Worm (Caenorhabditis elegans) whole organism, midembryonic: ENCODE measurements around the gene K04C2.7.

Experiments used
- T22C8.4 ChIP-seq: fragments of 200-800 bp; sonication (Bioruptor generic); IDR thresholded peaks from 2 replicates; pipeline ENCODE4 v1.3.6; 2022; ENCODE audit warnings: missing genetic modification characterization, missing compliant biosample characterization
- cog-1 ChIP-seq: sonication (generic microtip); optimal IDR thresholded peaks from 2 replicates; lab custom pipeline; 2016; ENCODE audit warnings: missing genetic modification characterization, missing compliant biosample characterization
- flt-1 ChIP-seq: fragments of 200-800 bp; sonication (Bioruptor generic); IDR thresholded peaks from 2 replicates; pipeline ENCODE4 v1.3.6; 2022; ENCODE audit warnings: missing genetic modification characterization, missing compliant biosample characterization
- klf-2 ChIP-seq: fragments of 200-800 bp; sonication (Bioruptor generic); conservative IDR thresholded peaks from 2 replicates; pipeline ENCODE4 v1.3.6; 2022; ENCODE audit warnings: missing genetic modification reagents, missing genetic modification characterization, missing compliant biosample characterization
- med-1 ChIP-seq: sonication (generic microtip); optimal IDR thresholded peaks from 2 replicates; lab custom pipeline; 2017; ENCODE audit warnings: missing genetic modification characterization, mild to moderate bottlenecking, missing compliant biosample characterization, antibody characterized with exemption, missing genetic modification reagents; ENCODE audit not compliant: insufficient read depth
- ref-1 ChIP-seq: fragments of 200-800 bp; sonication (Bioruptor generic); conservative IDR thresholded peaks from 2 replicates; pipeline ENCODE4 v1.3.6; 2022; ENCODE audit warnings: missing genetic modification reagents, missing genetic modification characterization, missing compliant biosample characterization
- tab-1 ChIP-seq: fragments of 200-800 bp; sonication (Bioruptor generic); IDR thresholded peaks from 2 replicates; pipeline ENCODE4 v1.3.6; 2022; ENCODE audit warnings: missing genetic modification characterization, missing compliant biosample characterization
- ztf-23 ChIP-seq: fragments of 200-800 bp; sonication (Bioruptor generic); IDR thresholded peaks from 2 replicates; pipeline ENCODE4 v1.3.6; 2022; ENCODE audit warnings: missing genetic modification reagents, missing genetic modification characterization, missing compliant biosample characterization
- ztf-29 ChIP-seq: fragments of 200-800 bp; sonication (Bioruptor generic); IDR thresholded peaks from 2 replicates; pipeline ENCODE4 v1.3.6; 2022; ENCODE audit warnings: missing genetic modification reagents, missing genetic modification characterization, missing compliant biosample characterization

K04C2.7 gene

DNA sequence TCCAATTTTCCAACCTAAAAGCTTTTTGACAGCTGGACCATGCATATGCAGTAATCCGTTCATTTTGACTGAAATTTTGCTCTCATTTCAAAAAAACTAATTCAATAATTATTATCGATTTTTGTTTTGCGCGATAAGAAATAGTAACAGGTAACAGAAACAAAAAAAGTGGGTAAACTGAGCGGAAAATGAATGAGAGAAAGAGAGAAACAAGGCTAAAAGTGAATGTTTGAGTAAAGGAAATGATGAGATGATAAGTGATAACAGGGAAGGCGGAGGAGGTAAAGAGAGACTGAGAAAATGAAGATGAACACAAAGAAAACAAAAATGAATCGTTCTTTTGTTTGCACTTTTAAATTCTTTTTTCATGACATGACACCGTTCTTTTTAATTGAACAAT lies 17.0 kb upstream of the K04C2.7 start, which contains the start of gene sma-3:
Gene sma-3, minus strand, starts transcription at position 68 of the 400 bp plus-strand sequence.
- TF ChIP-seq med-1 (GFP tag; lab: Kevin White, UChicago), result no peak
- no peak for TF ChIP-seq ztf-23 (GFP tag; lab: Robert Waterston, UW)
- no peak for TF ChIP-seq cog-1 (tag; lab: Kevin White, UChicago)
- TF ChIP-seq ztf-29 (GFP tag; lab: Robert Waterston, UW), result no peak
- TF ChIP-seq flt-1, result no peak
- TF ChIP-seq tab-1, result no peak
- no peak for TF ChIP-seq T22C8.4
- TF ChIP-seq ref-1 (GFP tag; lab: Robert Waterston, UW), result no peak
- TF ChIP-seq klf-2 (GFP tag; lab: Robert Waterston, UW), result no peak

ce11 chrIII:6869268-6869667 lies 11.6 kb upstream of the K04C2.7 start, which contains the start of the genes cra-1 and kbp-1:
TSS of gene cra-1 (minus strand) at chrIII:6869460.
TSS of gene kbp-1 (plus strand) at chrIII:6869633.
- TF ChIP-seq ztf-23 (GFP tag; lab: Robert Waterston, UW), result no peak
- no peak for TF ChIP-seq T22C8.4
- no peak for TF ChIP-seq med-1 (GFP tag; lab: Kevin White, UChicago)
- no peak for TF ChIP-seq ref-1 (GFP tag; lab: Robert Waterston, UW)
- no peak for TF ChIP-seq klf-2 (GFP tag; lab: Robert Waterston, UW)
- TF ChIP-seq ztf-29 (GFP tag; lab: Robert Waterston, UW), result no peak
- TF ChIP-seq flt-1, result no peak
- no peak for TF ChIP-seq tab-1
- TF ChIP-seq cog-1 (tag; lab: Kevin White, UChicago), result no peak

DNA sequence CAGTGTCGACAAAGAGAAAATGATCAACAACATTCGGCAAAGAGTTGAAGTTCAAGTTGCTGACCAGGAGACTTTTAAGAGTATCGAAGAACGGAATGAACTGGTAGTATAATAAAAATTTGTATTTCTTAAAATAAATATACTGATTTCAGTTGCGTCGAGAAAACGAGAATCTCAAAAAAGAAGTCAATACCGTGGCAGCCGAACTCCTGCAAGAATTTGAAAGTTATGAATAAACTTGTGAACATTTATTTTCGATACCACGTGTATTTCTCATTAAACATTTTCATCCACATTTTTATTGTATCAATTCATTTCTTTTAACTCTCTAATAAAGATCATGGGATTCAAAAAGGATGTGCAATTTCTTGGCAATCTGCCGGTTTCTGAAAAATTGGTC lies 10.9 kb upstream of the K04C2.7 start, which contains the start of gene K04C2.8:
Gene K04C2.8, plus strand, starts transcription at position 301 of the 400 bp plus-strand sequence.
- TF ChIP-seq ztf-29 (GFP tag; lab: Robert Waterston, UW) (no peak), ztf-23 (GFP tag; lab: Robert Waterston, UW) (no peak), flt-1 (no peak), T22C8.4 (no peak), med-1 (GFP tag; lab: Kevin White, UChicago) (no peak), tab-1 (no peak), klf-2 (GFP tag; lab: Robert Waterston, UW) (no peak), cog-1 (tag; lab: Kevin White, UChicago) (no peak), ref-1 (GFP tag; lab: Robert Waterston, UW) (no peak)

DNA sequence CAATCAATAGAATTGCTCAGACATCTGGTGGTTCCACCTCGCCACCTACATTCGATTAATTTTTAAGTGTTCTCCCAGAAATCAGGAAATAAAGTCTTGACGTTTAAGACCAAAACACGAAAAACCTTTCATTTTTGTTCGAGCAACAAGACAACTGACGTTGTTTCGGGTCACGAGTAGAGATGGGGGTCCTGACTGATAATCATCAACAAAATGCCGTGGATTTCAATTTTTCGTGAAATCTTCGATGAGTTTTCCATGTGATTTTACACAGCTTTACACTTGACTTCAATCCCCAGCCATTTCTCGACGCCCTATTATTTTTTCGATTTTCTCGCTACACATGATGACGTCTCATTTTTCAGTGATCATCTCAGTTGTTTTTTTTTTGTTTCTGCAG lies 9.8 kb upstream of the K04C2.7 start:
- TF ChIP-seq T22C8.4, result no peak
- TF ChIP-seq tab-1, result no peak
- TF ChIP-seq klf-2 (GFP tag; lab: Robert Waterston, UW), result no peak
- TF ChIP-seq ztf-23 (GFP tag; lab: Robert Waterston, UW), result no peak
- TF ChIP-seq med-1 (GFP tag; lab: Kevin White, UChicago), result no peak
- no peak for TF ChIP-seq ztf-29 (GFP tag; lab: Robert Waterston, UW)
- no peak for TF ChIP-seq cog-1 (tag; lab: Kevin White, UChicago)
- TF ChIP-seq flt-1, result no peak
- TF ChIP-seq ref-1 (GFP tag; lab: Robert Waterston, UW), result no peak

DNA sequence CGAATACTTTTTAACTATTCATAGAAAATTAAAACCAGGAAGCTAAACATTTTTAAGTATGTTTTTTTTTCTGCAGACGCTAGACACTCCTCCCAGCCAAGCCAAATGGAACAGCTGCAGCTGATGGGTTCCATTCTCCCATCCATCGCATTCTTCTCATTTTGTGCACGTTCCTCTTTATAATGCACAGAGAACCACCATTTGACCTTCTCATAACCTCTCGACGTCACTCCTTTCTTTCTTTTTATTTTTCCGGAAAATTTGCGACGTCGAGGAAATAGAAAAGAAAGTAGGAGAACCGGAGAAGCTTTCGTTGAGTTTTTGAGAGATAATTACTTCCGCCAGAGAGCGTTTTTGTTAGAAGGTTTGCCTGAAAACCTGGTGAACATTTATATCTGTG lies 9.2 kb upstream of the K04C2.7 start:
- no peak for TF ChIP-seq med-1 (GFP tag; lab: Kevin White, UChicago)
- no peak for TF ChIP-seq ztf-23 (GFP tag; lab: Robert Waterston, UW)
- TF ChIP-seq flt-1, result no peak
- no peak for TF ChIP-seq klf-2 (GFP tag; lab: Robert Waterston, UW)
- TF ChIP-seq ztf-29 (GFP tag; lab: Robert Waterston, UW), result no peak
- TF ChIP-seq T22C8.4, result no peak
- no peak for TF ChIP-seq tab-1
- no peak for TF ChIP-seq ref-1 (GFP tag; lab: Robert Waterston, UW)

DNA sequence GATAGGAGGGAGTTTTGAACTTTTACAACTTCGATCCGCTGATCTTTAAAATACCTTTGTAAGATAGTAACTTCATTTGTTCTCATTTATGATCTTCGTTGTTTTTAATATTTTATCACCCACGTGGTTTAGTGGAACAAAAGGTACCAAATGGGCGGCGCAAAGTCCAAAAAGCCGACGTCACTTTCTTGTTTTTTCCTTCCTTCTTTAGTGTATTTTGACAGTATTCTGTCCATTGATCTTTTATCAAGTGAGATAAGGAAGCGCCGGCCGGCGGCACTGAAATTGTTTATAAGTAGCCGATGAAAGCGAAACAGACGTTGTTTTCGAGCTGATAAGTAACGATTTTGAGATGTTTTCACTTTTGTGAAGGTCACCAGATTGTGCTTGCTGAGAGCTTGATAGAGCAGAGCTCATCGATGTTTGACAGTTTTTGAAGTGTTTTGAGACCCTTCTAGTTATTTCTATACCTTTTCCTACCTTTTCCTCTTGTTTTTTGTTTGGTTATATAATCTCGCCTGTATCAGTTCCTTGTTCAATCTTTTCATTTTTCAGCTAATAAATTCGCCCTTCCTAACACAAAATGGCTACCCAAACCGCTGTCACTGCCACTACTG lies 8.3 kb upstream of the K04C2.7 start, which contains the start of gene K04C2.3:
Gene K04C2.3, plus strand, starts transcription at position 556 of the 617 bp plus-strand sequence.
- TF ChIP-seq ztf-23 (GFP tag; lab: Robert Waterston, UW) (no peak), cog-1 (tag; lab: Kevin White, UChicago) (no peak), flt-1 (no peak), med-1 (GFP tag; lab: Kevin White, UChicago) (no peak), klf-2 (GFP tag; lab: Robert Waterston, UW) (no peak), T22C8.4 (no peak), ztf-29 (GFP tag; lab: Robert Waterston, UW) (no peak), tab-1 (no peak), ref-1 (GFP tag; lab: Robert Waterston, UW) (no peak)

DNA sequence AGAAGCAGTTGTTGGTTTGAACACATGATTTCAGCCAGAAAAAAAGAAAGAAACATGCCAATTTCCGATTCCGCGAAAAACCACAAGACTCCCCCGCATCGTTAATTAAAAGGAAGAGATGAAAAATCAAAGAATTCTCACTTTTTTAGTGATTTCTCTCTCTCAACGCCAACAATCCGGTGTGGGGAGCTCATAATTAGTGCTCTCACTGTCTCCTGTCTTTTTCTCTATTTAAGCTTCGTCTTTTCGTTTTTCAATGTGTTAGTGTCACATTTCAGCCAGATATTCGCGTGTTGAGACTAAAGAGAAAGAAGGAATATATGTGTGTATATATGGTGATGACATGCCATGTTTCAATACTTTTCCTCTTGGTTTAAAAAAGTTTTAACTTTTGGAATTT lies 7.2 kb upstream of the K04C2.7 start:
- TF ChIP-seq med-1 (GFP tag; lab: Kevin White, UChicago), result no peak
- no peak for TF ChIP-seq ref-1 (GFP tag; lab: Robert Waterston, UW)
- TF ChIP-seq tab-1, result no peak
- TF ChIP-seq klf-2 (GFP tag; lab: Robert Waterston, UW), result no peak
- TF ChIP-seq flt-1, result no peak
- TF ChIP-seq T22C8.4, result no peak
- TF ChIP-seq ztf-23 (GFP tag; lab: Robert Waterston, UW), result no peak
- TF ChIP-seq cog-1 (tag; lab: Kevin White, UChicago), result no peak
- no peak for TF ChIP-seq ztf-29 (GFP tag; lab: Robert Waterston, UW)

- no peak for TF ChIP-seq med-1 (GFP tag; lab: Kevin White, UChicago)
- no peak for TF ChIP-seq klf-2 (GFP tag; lab: Robert Waterston, UW)
- no peak for TF ChIP-seq cog-1 (tag; lab: Kevin White, UChicago)
- no peak for TF ChIP-seq flt-1
- TF ChIP-seq ztf-23 (GFP tag; lab: Robert Waterston, UW), result no peak
- no peak for TF ChIP-seq T22C8.4
- TF ChIP-seq ref-1 (GFP tag; lab: Robert Waterston, UW), result no peak
- TF ChIP-seq ztf-29 (GFP tag; lab: Robert Waterston, UW), result no peak
- TF ChIP-seq tab-1, result no peak
Observed at ce11 chrIII:6881745-6882144, 848 bp downstream of the K04C2.7 start.

- TF ChIP-seq cog-1 (tag; lab: Kevin White, UChicago), result no peak
- no peak for TF ChIP-seq tab-1
- no peak for TF ChIP-seq med-1 (GFP tag; lab: Kevin White, UChicago)
- no peak for TF ChIP-seq T22C8.4
- TF ChIP-seq ztf-29 (GFP tag; lab: Robert Waterston, UW), result no peak
- TF ChIP-seq klf-2 (GFP tag; lab: Robert Waterston, UW), result no peak
- TF ChIP-seq ztf-23 (GFP tag; lab: Robert Waterston, UW), result no peak
- TF ChIP-seq flt-1, result no peak
- no peak for TF ChIP-seq ref-1 (GFP tag; lab: Robert Waterston, UW)
Observed at ce11 chrIII:6884203-6884602, 3.3 kb downstream of the K04C2.7 start, which contains the start of gene med-2. TSS of gene med-2 (plus strand) at chrIII:6884503.
